Worm (Caenorhabditis elegans) whole organism, late embryonic: ENCODE results near the gene ztf-28.

Experiments used
- C38D4.7 ChIP-seq: fragments of 200-800 bp; sonication (Bioruptor generic); optimal IDR thresholded peaks from 2 replicates; lab custom pipeline; 2018; ENCODE audit warnings: mild to moderate bottlenecking, missing genetic modification characterization, moderate library complexity, missing compliant biosample characterization
- nhr-11 ChIP-seq: fragments of 150-350 bp; optimal IDR thresholded peaks from 2 replicates; lab custom pipeline; 2014; ENCODE audit warnings: missing biosample characterization, missing genetic modification characterization

- no peak for TF ChIP-seq nhr-11
- TF ChIP-seq C38D4.7 (GFP tag; lab: Kevin White, UChicago): no peak
Observed at ce11 chrV:2067419-2067818, 23.1 kb upstream of the ztf-28 start.
